Worm (Caenorhabditis elegans) whole organism, midembryonic: Measurements from ENCODE around the gene C04E6.5.

Experiments used
- cog-1 ChIP-seq: sonication (generic microtip); optimal IDR thresholded peaks from 2 replicates; lab custom pipeline; 2016; ENCODE audit warnings: missing genetic modification characterization, missing compliant biosample characterization
- flt-1 ChIP-seq: fragments of 200-800 bp; sonication (Bioruptor generic); IDR thresholded peaks from 2 replicates; pipeline ENCODE4 v1.3.6; 2022; ENCODE audit warnings: missing genetic modification characterization, missing compliant biosample characterization
- klf-2 ChIP-seq: fragments of 200-800 bp; sonication (Bioruptor generic); conservative IDR thresholded peaks from 2 replicates; pipeline ENCODE4 v1.3.6; 2022; ENCODE audit warnings: missing genetic modification reagents, missing genetic modification characterization, missing compliant biosample characterization
- med-1 ChIP-seq: sonication (generic microtip); optimal IDR thresholded peaks from 2 replicates; lab custom pipeline; 2017; ENCODE audit warnings: missing genetic modification characterization, mild to moderate bottlenecking, missing compliant biosample characterization, antibody characterized with exemption, missing genetic modification reagents; ENCODE audit not compliant: insufficient read depth
- ref-1 ChIP-seq: fragments of 200-800 bp; sonication (Bioruptor generic); conservative IDR thresholded peaks from 2 replicates; pipeline ENCODE4 v1.3.6; 2022; ENCODE audit warnings: missing genetic modification reagents, missing genetic modification characterization, missing compliant biosample characterization
- tab-1 ChIP-seq: fragments of 200-800 bp; sonication (Bioruptor generic); IDR thresholded peaks from 2 replicates; pipeline ENCODE4 v1.3.6; 2022; ENCODE audit warnings: missing genetic modification characterization, missing compliant biosample characterization
- ztf-23 ChIP-seq: fragments of 200-800 bp; sonication (Bioruptor generic); IDR thresholded peaks from 2 replicates; pipeline ENCODE4 v1.3.6; 2022; ENCODE audit warnings: missing genetic modification reagents, missing genetic modification characterization, missing compliant biosample characterization
- ztf-29 ChIP-seq: fragments of 200-800 bp; sonication (Bioruptor generic); IDR thresholded peaks from 2 replicates; pipeline ENCODE4 v1.3.6; 2022; ENCODE audit warnings: missing genetic modification reagents, missing genetic modification characterization, missing compliant biosample characterization

ce11 chrV:5912426-5912825, 10.5 kb downstream of the C04E6.5 start, which contains the start of gene C04E6.13:
- no peak for TF ChIP-seq klf-2 (GFP tag; lab: Robert Waterston, UW)
- no peak for TF ChIP-seq cog-1 (tag; lab: Kevin White, UChicago)
- TF ChIP-seq ztf-23 (GFP tag; lab: Robert Waterston, UW), result no peak
- no peak for TF ChIP-seq tab-1 (GFP tag; lab: Robert Waterston, UW)
- TF ChIP-seq ztf-29 (GFP tag; lab: Robert Waterston, UW), result no peak
- no peak for TF ChIP-seq med-1 (GFP tag; lab: Kevin White, UChicago)
- no peak for TF ChIP-seq flt-1 (GFP tag; lab: Robert Waterston, UW)
- no peak for TF ChIP-seq ref-1 (GFP tag; lab: Robert Waterston, UW)
